Worm (Caenorhabditis elegans) whole organism, midembryonic: Measurements from ENCODE around the gene jmjd-2.

Experiments
- cog-1 ChIP-seq: sonication (generic microtip); optimal IDR thresholded peaks from 2 replicates; lab custom pipeline; 2016; ENCODE audit warnings: missing genetic modification characterization, missing compliant biosample characterization
- flt-1 ChIP-seq: fragments of 200-800 bp; sonication (Bioruptor generic); IDR thresholded peaks from 2 replicates; pipeline ENCODE4 v1.3.6; 2022; ENCODE audit warnings: missing genetic modification characterization, missing compliant biosample characterization
- klf-2 ChIP-seq: fragments of 200-800 bp; sonication (Bioruptor generic); conservative IDR thresholded peaks from 2 replicates; pipeline ENCODE4 v1.3.6; 2022; ENCODE audit warnings: missing genetic modification reagents, missing genetic modification characterization, missing compliant biosample characterization
- med-1 ChIP-seq: sonication (generic microtip); optimal IDR thresholded peaks from 2 replicates; lab custom pipeline; 2017; ENCODE audit warnings: missing genetic modification characterization, mild to moderate bottlenecking, missing compliant biosample characterization, antibody characterized with exemption, missing genetic modification reagents; ENCODE audit not compliant: insufficient read depth
- ref-1 ChIP-seq: fragments of 200-800 bp; sonication (Bioruptor generic); conservative IDR thresholded peaks from 2 replicates; pipeline ENCODE4 v1.3.6; 2022; ENCODE audit warnings: missing genetic modification reagents, missing genetic modification characterization, missing compliant biosample characterization
- tab-1 ChIP-seq: fragments of 200-800 bp; sonication (Bioruptor generic); IDR thresholded peaks from 2 replicates; pipeline ENCODE4 v1.3.6; 2022; ENCODE audit warnings: missing genetic modification characterization, missing compliant biosample characterization
- ztf-29 ChIP-seq: fragments of 200-800 bp; sonication (Bioruptor generic); IDR thresholded peaks from 2 replicates; pipeline ENCODE4 v1.3.6; 2022; ENCODE audit warnings: missing genetic modification reagents, missing genetic modification characterization, missing compliant biosample characterization

DNA sequence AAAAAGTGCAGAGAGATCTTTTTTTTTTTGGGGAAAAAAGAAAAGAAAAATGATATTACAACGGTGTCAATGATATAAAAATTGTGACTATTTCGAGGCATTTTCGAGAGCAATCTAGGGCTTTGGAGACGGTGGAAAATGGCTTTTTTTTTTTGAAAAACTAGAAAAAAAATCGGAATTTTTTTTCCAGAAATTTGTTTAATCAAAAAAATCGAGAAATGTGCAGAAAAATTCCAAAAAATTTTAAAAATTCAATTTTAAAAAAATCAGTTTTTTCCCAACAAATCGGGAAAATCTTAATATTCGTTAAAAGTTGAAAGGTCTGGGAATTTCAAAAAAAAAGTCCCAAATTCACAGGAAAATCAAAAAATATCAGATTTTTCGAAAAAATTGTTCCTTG lies 13.4 kb upstream of the jmjd-2 start, which contains the start of gene Y54G11A.19:
- no peak for TF ChIP-seq flt-1
- TF ChIP-seq tab-1 (GFP tag; lab: Robert Waterston, UW) = no peak
- no peak for TF ChIP-seq cog-1 (tag; lab: Kevin White, UChicago)
- no peak for TF ChIP-seq med-1 (GFP tag; lab: Kevin White, UChicago)
- TF ChIP-seq ztf-29 (GFP tag; lab: Robert Waterston, UW) = no peak
- TF ChIP-seq ref-1 (GFP tag; lab: Robert Waterston, UW) = no peak
- TF ChIP-seq klf-2 (GFP tag; lab: Robert Waterston, UW) = no peak
